Worm (Caenorhabditis elegans) whole organism, midembryonic: ENCODE results near the gene F36D3.16.
"Not testable (repeated sequence)": the region's sequence is repeated elsewhere in the genome, so short reads cannot be mapped to it uniquely, and the experiment has no call there.

ENCODE experiments used
- cog-1 ChIP-seq: sonication (generic microtip); optimal IDR thresholded peaks from 2 replicates; lab custom pipeline; 2016; ENCODE audit warnings: missing genetic modification characterization, missing compliant biosample characterization
- flt-1 ChIP-seq: fragments of 200-800 bp; sonication (Bioruptor generic); IDR thresholded peaks from 2 replicates; pipeline ENCODE4 v1.3.6; 2022; ENCODE audit warnings: missing genetic modification characterization, missing compliant biosample characterization
- med-1 ChIP-seq: sonication (generic microtip); optimal IDR thresholded peaks from 2 replicates; lab custom pipeline; 2017; ENCODE audit warnings: missing genetic modification characterization, mild to moderate bottlenecking, missing compliant biosample characterization, antibody characterized with exemption, missing genetic modification reagents; ENCODE audit not compliant: insufficient read depth
- ztf-23 ChIP-seq: fragments of 200-800 bp; sonication (Bioruptor generic); IDR thresholded peaks from 2 replicates; pipeline ENCODE4 v1.3.6; 2022; ENCODE audit warnings: missing genetic modification reagents, missing genetic modification characterization, missing compliant biosample characterization

DNA sequence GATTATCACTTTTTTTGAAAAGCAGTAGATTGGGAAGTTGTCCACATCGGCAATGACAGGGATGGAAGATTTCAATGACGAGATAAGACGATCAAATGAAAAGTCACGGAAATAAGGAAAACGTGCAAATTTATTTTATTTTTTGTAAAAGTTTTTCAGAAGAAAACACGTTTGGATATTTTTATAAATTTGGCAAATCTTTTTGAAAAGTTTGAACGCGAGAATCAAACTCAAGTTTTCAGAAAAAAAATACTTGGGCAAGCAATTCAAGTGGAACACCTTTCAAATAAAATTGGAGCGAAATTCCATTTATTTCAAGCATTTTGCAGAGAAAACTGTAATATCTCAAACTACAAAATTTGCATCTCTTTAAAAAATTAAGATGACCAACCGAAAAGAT, 12.8 kb upstream of the F36D3.16 start, which contains the start of gene F36D3.5:
- TF ChIP-seq ztf-23 (GFP tag; lab: Robert Waterston, UW); flt-1 (GFP tag; lab: Robert Waterston, UW); med-1; cog-1 (tag; lab: Kevin White, UChicago): not testable (repeated sequence)
